Fruit fly (Drosophila melanogaster) S2 (cell line): Measurements from ENCODE around the gene Aos1.

Source experiments
- CG8478 ChIP-seq: fragments of >200 bp; optimal IDR thresholded peaks from 2 replicates; lab custom pipeline; 2018
- CTCF ChIP-seq, 2 experiments: fragments of >200 bp; optimal IDR thresholded peaks; 2 replicates each; lab custom pipeline; 2018

The Aos1 gene

DNA sequence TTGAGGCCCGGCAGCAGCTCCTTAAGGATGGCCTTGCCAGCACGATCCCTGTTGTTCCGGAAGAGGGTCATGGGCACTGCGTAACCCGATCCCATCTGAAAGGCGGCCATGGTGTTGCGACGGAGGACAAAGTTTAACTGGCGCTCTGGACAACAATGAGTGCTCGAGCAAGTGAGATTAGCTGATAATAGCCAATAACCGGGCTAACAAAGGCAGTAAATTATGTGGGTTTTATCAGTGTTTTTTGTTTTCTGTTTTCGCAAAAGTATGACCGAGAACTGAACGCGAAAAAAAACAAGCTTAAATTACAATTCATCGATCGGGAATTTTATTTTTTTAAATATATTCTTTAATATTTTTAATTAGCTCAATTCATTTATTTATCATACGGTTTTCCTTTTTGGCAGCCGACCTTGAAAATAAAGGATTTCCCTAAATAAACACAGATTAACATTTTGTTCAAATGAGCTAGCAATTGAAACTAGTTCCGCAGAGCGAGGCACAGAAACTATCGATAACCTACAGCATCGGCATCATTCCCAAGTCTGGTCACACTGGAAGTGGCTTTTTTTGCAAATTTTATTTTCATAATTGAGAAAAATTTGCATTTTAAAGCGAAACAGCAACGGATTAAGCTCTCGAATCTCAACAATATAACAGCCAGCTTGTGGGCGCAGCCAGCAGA is 20.2 kb downstream of the Aos1 start, which contains the start of the genes Dip-C and pps:
Dip-C (minus strand) TSS at position 486 of the 685 bp plus-strand sequence.
pps (plus strand) TSS at position 555 of the 685 bp plus-strand sequence.
- TF ChIP-seq CG8478 (no peak), CTCF (optimal IDR thresholded peaks at IDR 0.05; lab: Kevin White, UChicago) (peak in 1 of 2 experiments; percentile 30)

- no peak for TF ChIP-seq CG8478
- no peak for TF ChIP-seq CTCF (optimal IDR thresholded peaks at IDR 0.05; lab: Kevin White, UChicago)
Measured at dm6 chr3R:12411449-12411848, 22.2 kb downstream of the Aos1 start.

DNA sequence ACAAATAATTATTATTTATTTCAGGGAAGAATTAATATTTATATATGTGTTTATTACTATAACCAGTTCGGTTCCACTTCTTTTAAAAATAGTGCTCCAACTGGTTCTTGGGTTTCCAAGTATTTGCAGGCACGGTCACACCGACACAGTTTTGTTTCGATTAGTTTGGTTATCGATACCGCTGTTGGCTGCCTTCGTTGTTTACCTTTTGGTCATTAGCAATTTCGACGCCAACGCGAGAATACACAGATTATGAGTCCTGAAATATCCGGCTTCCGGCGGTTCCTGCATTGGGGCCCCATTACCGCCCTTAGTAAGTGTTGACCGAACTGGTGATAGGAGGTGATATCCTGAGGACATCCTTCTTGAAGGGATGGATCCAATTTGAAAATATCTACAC is 25.5 kb downstream of the Aos1 start, which contains the start of gene CG5196:
CG5196 (plus strand) TSS at position 157 of the 400 bp plus-strand sequence.
- TF ChIP-seq CTCF (optimal IDR thresholded peaks at IDR 0.05; lab: Kevin White, UChicago) = peak in 1 of 2 experiments; percentile 1
- no peak for TF ChIP-seq CG8478

dm6 chr3R:12406235-12407196 is 27.1 kb downstream of the Aos1 start, which contains the start of gene CG5167:
CG5167 (plus strand) TSS chr3R:12406532.
- TF ChIP-seq CG8478 = no peak
- no peak for TF ChIP-seq CTCF (optimal IDR thresholded peaks at IDR 0.05; lab: Kevin White, UChicago)

- TF ChIP-seq CG8478 = no peak
- no peak for TF ChIP-seq CTCF (optimal IDR thresholded peaks at IDR 0.05; lab: Kevin White, UChicago)
Measured at dm6 chr3R:12405928-12406234, 27.7 kb downstream of the Aos1 start, which contains the start of gene Cyp9f2. Cyp9f2 (minus strand) TSS chr3R:12406028.

DNA sequence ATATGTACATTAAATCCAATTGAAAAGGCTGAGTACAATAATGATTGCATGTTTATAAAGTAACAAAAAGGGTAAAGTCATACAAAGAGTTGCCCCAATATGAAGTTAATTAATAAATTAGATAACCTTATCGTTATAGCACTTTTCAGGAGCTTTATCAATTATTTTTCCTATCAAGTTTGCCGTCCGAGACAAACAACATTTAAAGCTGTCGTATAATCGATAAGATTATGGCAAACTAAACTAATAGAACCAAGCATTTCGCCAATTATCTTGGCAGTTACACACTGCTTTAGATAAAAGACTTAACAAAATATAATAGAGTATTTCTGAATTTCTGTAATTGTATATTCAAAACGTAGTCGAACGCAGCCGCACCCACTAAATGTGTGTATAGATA is 28.5 kb downstream of the Aos1 start:
- TF ChIP-seq CG8478 (no peak), CTCF (optimal IDR thresholded peaks at IDR 0.05; lab: Kevin White, UChicago) (no peak)

DNA sequence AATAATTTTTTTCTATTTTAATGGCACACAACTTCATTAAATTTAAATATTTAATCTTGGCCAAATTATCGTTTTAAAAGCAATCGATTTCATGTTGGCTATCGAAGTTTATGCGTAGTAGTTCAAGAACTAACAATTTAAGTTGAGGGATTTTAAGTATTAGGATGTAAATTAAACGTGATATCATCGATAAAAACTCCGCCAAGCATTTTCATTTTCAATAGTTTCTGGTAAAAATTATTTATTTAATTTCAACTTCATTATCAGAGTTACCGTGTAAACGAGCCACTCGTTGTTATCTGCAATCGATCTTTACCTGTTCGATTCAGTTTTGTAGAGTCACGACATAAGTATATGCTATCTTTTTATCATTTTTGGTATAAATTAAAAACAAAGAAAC is 30.7 kb downstream of the Aos1 start:
- TF ChIP-seq CG8478 (no peak), CTCF (optimal IDR thresholded peaks at IDR 0.05; lab: Kevin White, UChicago) (no peak)

DNA sequence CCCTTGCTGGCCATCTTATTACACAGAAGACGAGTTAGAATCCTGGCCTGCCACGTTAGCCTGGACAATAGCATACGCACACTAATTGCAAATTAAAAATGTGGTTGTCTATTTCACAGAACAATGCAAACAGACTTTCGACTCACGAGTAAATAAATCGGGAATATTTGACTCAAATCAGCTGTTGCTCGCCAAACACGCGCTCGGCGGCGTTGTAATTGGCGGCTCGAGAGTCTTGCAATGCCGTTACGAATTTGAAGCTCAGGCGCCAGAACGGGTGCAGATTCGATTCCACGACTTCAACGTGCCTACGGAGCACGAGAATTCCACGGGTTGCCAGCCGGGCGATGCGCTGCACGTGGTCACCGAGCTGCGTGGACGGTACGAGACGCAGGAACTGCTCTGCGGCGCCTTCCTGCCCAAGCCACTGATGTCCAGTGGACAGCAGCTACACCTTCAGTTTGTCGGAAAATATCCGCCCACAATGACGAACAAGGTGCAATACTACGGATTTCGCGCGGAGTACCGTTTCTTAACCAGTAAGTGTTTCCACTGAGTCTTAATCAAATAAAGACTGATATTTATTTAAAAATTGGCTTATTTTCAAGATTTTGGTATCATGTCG is 31.8 kb downstream of the Aos1 start, which contains the start of gene DNAlig3:
DNAlig3 (minus strand) TSS at position 168 of the 625 bp plus-strand sequence.
- TF ChIP-seq CG8478 (no peak), CTCF (optimal IDR thresholded peaks at IDR 0.05; lab: Kevin White, UChicago) (peak; percentile 6 to 13)

DNA sequence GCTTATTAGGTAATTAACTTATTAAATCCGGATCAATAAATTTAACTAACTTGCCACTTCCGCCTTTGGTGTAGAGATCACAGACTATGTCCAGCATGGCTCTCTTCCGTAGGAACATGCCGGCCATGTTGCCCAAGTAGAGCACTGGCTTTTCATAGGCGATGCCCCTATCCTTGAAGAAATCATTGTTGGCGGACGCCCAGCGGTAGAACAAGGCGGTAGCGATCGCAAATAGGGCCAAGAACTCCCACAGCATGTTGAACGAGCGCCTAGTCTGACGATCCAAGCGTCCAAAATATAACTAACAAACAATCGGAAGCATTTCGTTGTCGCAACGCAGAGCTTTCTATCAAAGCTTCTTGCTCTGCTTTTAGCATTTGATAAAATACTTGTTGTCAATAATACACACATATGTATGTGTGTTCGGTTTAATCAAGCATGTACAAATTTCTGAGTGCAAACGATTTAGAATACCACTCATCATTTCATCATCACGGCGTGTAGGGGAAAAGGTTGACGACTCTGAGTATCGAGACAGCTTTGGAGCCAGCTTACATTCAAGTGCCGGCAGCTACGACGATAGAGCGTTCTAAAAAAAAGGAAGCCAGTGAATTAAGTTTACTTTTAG is 34.9 kb downstream of the Aos1 start, which contains the start of gene Cyp9f3:
Cyp9f3 (minus strand) TSS at position 310 of the 628 bp plus-strand sequence.
- TF ChIP-seq CG8478 (no peak), CTCF (optimal IDR thresholded peaks at IDR 0.05; lab: Kevin White, UChicago) (no peak)

- TF ChIP-seq CG8478 (no peak), CTCF (optimal IDR thresholded peaks at IDR 0.05; lab: Kevin White, UChicago) (no peak)
Measured at dm6 chr3R:12398054-12398453, 35.6 kb downstream of the Aos1 start.

DNA sequence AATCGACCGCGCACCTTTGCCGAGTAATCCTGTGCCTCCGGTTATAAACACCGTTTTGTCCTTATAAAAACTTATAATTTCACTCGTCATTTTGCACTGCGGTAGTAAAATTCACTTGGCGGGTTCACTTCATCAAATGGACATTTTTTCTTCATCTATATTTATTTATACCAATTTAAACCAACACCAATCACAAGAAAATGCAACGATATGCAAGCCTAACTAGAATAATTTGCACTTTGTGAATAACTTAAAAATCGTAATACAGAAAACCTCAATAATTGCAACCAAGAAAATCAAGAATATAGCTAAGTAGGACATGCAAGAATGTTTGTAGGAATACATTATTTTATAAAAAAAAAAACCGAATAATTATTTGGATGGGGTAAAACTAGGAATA is 37.7 kb downstream of the Aos1 start, which contains the start of the genes CG10096 and CG10097:
CG10096 (minus strand) TSS at position 101 of the 400 bp plus-strand sequence.
CG10097 (minus strand) TSS at position 101 of the 400 bp plus-strand sequence.
- no peak for TF ChIP-seq CTCF (optimal IDR thresholded peaks at IDR 0.05; lab: Kevin White, UChicago)
- TF ChIP-seq CG8478 = no peak

DNA sequence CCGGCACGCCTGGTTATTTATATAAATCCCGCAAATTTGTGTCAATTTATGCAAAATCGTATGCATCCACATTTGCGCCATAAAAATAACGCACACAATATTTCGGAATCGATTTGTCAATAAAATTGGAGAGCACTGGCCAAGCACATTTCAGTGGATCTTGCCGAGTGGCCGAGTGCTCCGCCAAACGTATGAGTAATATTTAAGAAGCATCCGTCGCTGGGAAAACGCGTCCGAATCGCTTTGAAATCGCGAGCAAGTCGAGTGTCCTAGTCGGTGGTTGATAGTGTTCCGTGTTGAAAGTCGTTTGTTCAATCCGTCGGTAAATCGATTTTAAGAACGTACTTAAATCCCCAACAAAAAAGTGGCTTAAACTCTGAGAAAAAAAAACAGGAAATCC is 46.7 kb downstream of the Aos1 start, which contains the start of gene CG33098:
CG33098 (plus strand) TSS at position 224 of the 400 bp plus-strand sequence.
- TF ChIP-seq CG8478 = no peak
- no peak for TF ChIP-seq CTCF (optimal IDR thresholded peaks at IDR 0.05; lab: Kevin White, UChicago)

DNA sequence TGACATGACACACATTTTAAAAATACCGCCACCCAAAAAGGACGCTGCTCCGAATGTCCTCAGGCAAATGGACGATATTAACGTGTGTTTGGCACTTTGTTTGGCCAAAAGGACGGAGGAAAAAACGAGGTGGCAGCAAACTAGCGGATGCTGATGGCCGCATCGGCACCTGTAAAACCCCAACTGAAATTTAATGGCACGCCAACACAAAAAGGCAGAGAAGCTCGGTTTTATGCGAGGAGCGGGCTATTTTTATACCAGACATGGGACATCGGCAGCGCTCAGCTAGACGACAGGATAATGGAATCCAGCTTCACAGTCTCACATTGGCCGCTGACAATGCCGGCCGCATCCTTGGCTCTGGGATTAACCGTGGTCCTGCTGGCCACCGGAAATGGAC is 47.7 kb downstream of the Aos1 start, which contains the start of gene Sol1:
Sol1 (plus strand) TSS at position 301 of the 400 bp plus-strand sequence.
- no peak for TF ChIP-seq CTCF (optimal IDR thresholded peaks at IDR 0.05; lab: Kevin White, UChicago)
- no peak for TF ChIP-seq CG8478

dm6 chr3R:12384274-12384673 is 49.3 kb downstream of the Aos1 start:
- TF ChIP-seq CG8478 (no peak), CTCF (optimal IDR thresholded peaks at IDR 0.05; lab: Kevin White, UChicago) (no peak)
